Worm (Caenorhabditis elegans) whole organism, L2 larva: ENCODE measurements around the gene F46F5.15.

ENCODE experiments used
- C34F6.9 ChIP-seq: fragments of 150-350 bp; optimal IDR thresholded peaks from 2 replicates; lab custom pipeline; 2014; ENCODE audit warnings: missing biosample characterization, missing genetic modification characterization
- F13H6.1 ChIP-seq: sonication (generic microtip); optimal IDR thresholded peaks from 2 replicates; lab custom pipeline; 2016; ENCODE audit warnings: missing genetic modification characterization, missing compliant biosample characterization
- R02D3.7 ChIP-seq: fragments of 150-350 bp; optimal IDR thresholded peaks from 2 replicates; lab custom pipeline; 2014; ENCODE audit warnings: missing biosample characterization, missing genetic modification characterization
- Y55F3AM.14 ChIP-seq: fragments of 200-800 bp; sonication (Bioruptor generic); optimal IDR thresholded peaks from 2 replicates; lab custom pipeline; 2018; ENCODE audit warnings: mild to moderate bottlenecking, missing genetic modification characterization, missing compliant biosample characterization
- ZK546.5 ChIP-seq: sonication (generic microtip); optimal IDR thresholded peaks from 2 replicates; lab custom pipeline; 2017; ENCODE audit warnings: missing biosample characterization, missing genetic modification characterization
- alr-1 ChIP-seq: fragments of 150-350 bp; optimal IDR thresholded peaks from 2 replicates; lab custom pipeline; 2014; ENCODE audit warnings: missing biosample characterization, missing genetic modification characterization
- blmp-1 ChIP-seq: sonication (generic microtip); optimal IDR thresholded peaks from 2 replicates; lab custom pipeline; 2017; ENCODE audit warnings: missing genetic modification characterization, mild to moderate bottlenecking, missing compliant biosample characterization, antibody characterized with exemption, moderate library complexity; ENCODE audit not compliant: insufficient read depth
- ceh-82 ChIP-seq: fragments of 150-350 bp; optimal IDR thresholded peaks from 2 replicates; lab custom pipeline; 2014; ENCODE audit warnings: missing biosample characterization, missing genetic modification characterization
- crh-2 ChIP-seq: sonication (generic microtip); optimal IDR thresholded peaks from 2 replicates; lab custom pipeline; 2017; ENCODE audit warnings: missing biosample characterization, missing genetic modification characterization
- dmd-4 ChIP-seq: sonication (generic microtip); optimal IDR thresholded peaks from 2 replicates; lab custom pipeline; 2017; ENCODE audit warnings: missing biosample characterization, missing genetic modification characterization
- egl-27 ChIP-seq: sonication (generic microtip); optimal IDR thresholded peaks from 3 replicates; lab custom pipeline; 2017; ENCODE audit warnings: missing biosample characterization, missing genetic modification reagents, missing genetic modification characterization
- elt-1 ChIP-seq: fragments of 150-350 bp; optimal IDR thresholded peaks from 2 replicates; lab custom pipeline; 2014; ENCODE audit warnings: missing biosample characterization, missing genetic modification characterization
- elt-3 ChIP-seq: sonication (generic microtip); optimal IDR thresholded peaks from 2 replicates; lab custom pipeline; 2017; ENCODE audit warnings: missing biosample characterization, missing genetic modification characterization
- fos-1 ChIP-seq: fragments of 150-350 bp; optimal IDR thresholded peaks from 2 replicates; lab custom pipeline; 2014; ENCODE audit warnings: missing biosample characterization, missing genetic modification characterization
- gmeb-1 ChIP-seq: fragments of 150-350 bp; optimal IDR thresholded peaks from 2 replicates; lab custom pipeline; 2014; ENCODE audit warnings: missing biosample characterization, missing genetic modification characterization
- lin-13 ChIP-seq: fragments of 150-350 bp; optimal IDR thresholded peaks from 2 replicates; lab custom pipeline; 2014; ENCODE audit warnings: missing biosample characterization, missing genetic modification reagents, missing genetic modification characterization
- lin-39 ChIP-seq: fragments of 150-350 bp; optimal IDR thresholded peaks from 2 replicates; lab custom pipeline; 2014; ENCODE audit warnings: missing biosample characterization, missing genetic modification reagents, missing genetic modification characterization
- lsy-2 ChIP-seq, 2 experiments: fragments of 150-350 bp in 1 of 2; sonication (generic microtip) in 1 of 2; optimal IDR thresholded peaks; 2 replicates each; lab custom pipeline; 2014 to 2017; ENCODE audit warnings: missing biosample characterization in 2 of 2, missing genetic modification characterization in 2 of 2
- mab-5 ChIP-seq: fragments of 150-350 bp; optimal IDR thresholded peaks from 2 replicates; lab custom pipeline; 2014; ENCODE audit warnings: missing biosample characterization, missing genetic modification characterization
- mbf-1 ChIP-seq: sonication (generic microtip); optimal IDR thresholded peaks from 2 replicates; lab custom pipeline; 2017; ENCODE audit warnings: missing biosample characterization, missing genetic modification characterization
- nhr-10 ChIP-seq: sonication (generic microtip); optimal IDR thresholded peaks from 2 replicates; lab custom pipeline; 2017; ENCODE audit warnings: missing biosample characterization, missing genetic modification characterization
- nhr-12 ChIP-seq: fragments of 150-350 bp; optimal IDR thresholded peaks from 2 replicates; lab custom pipeline; 2014; ENCODE audit warnings: missing biosample characterization, missing genetic modification characterization
- nhr-129 ChIP-seq: fragments of 150-350 bp; optimal IDR thresholded peaks from 2 replicates; lab custom pipeline; 2014; ENCODE audit warnings: missing biosample characterization, missing genetic modification characterization
- nhr-237 ChIP-seq: fragments of 150-350 bp; optimal IDR thresholded peaks from 2 replicates; lab custom pipeline; 2014; ENCODE audit warnings: missing biosample characterization, missing genetic modification characterization
- nhr-25 ChIP-seq: fragments of 150-350 bp; sonication (generic microtip); optimal IDR thresholded peaks from 3 replicates; lab custom pipeline; 2014; ENCODE audit warnings: missing biosample characterization, missing genetic modification characterization
- nhr-6 ChIP-seq: fragments of 150-350 bp; optimal IDR thresholded peaks from 2 replicates; lab custom pipeline; 2014; ENCODE audit warnings: missing biosample characterization, missing genetic modification characterization
- nhr-77 ChIP-seq: fragments of 150-350 bp; optimal IDR thresholded peaks from 2 replicates; lab custom pipeline; 2014; ENCODE audit warnings: missing biosample characterization, missing genetic modification characterization
- sma-3 ChIP-seq: sonication (generic microtip); optimal IDR thresholded peaks from 2 replicates; lab custom pipeline; 2016; ENCODE audit warnings: missing genetic modification reagents, missing genetic modification characterization, missing compliant biosample characterization
- sma-9 ChIP-seq, 2 experiments: fragments of 150-350 bp in 1 of 2; sonication (generic microtip) in 1 of 2; optimal IDR thresholded peaks; 2 replicates each; lab custom pipeline; 2014 to 2016; ENCODE audit warnings: missing genetic modification characterization in 2 of 2, mild to moderate bottlenecking in 1 of 2, missing biosample characterization in 1 of 2, missing compliant biosample characterization in 1 of 2, missing genetic modification reagents in 1 of 2, moderate library complexity in 1 of 2
- unc-39 ChIP-seq: fragments of 150-350 bp; optimal IDR thresholded peaks from 2 replicates; lab custom pipeline; 2014; ENCODE audit warnings: missing biosample characterization, missing genetic modification characterization
- unc-55 ChIP-seq: fragments of 150-350 bp; sonication (generic microtip); optimal IDR thresholded peaks from 3 replicates; lab custom pipeline; 2014; ENCODE audit warnings: missing biosample characterization, missing genetic modification reagents, missing genetic modification characterization
- ztf-11 ChIP-seq: sonication (generic microtip); optimal IDR thresholded peaks from 2 replicates; lab custom pipeline; 2017; ENCODE audit warnings: missing biosample characterization, missing genetic modification characterization
- ztf-4 ChIP-seq: fragments of 150-350 bp; optimal IDR thresholded peaks from 2 replicates; lab custom pipeline; 2014; ENCODE audit warnings: missing biosample characterization, missing genetic modification characterization

Gene F46F5.15

DNA sequence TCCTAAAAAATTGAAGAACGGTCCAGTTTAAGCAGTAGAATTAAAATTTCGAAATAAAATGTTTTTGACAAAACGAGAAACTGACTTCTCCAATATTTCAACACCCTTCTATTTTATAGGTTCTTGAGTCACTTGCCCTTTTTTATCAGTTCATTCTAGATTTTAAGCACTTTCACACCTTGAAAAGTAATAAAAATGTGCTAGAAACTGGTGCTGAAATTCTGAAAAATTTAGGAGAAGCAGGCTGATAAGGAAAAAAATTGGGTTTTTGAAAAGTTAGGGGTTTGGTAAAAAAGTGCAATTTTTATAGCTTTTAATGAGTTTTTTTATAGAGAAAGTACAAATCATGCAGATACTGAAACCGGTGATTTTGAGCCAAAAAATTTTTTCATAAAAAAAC lies 28.0 kb upstream of the F46F5.15 start:
- no peak for TF ChIP-seq nhr-6 (tag; lab: Kevin White, UChicago)
- no peak for TF ChIP-seq nhr-25 (tag; lab: Kevin White, UChicago)
- no peak for TF ChIP-seq nhr-129 (tag; lab: Kevin White, UChicago)
- no peak for TF ChIP-seq ztf-4 (tag; lab: Kevin White, UChicago)
- TF ChIP-seq sma-9 (GFP tag; optimal IDR thresholded peaks at IDR 0.05; lab: Kevin White, UChicago) = no peak
- no peak for TF ChIP-seq sma-9 (tag; optimal IDR thresholded peaks at IDR 0.05; lab: Kevin White, UChicago)
- TF ChIP-seq alr-1 (tag; lab: Kevin White, UChicago) = no peak
- TF ChIP-seq gmeb-1 (tag; lab: Kevin White, UChicago) = no peak
- no peak for TF ChIP-seq nhr-237
- no peak for TF ChIP-seq blmp-1 (tag; lab: Kevin White, UChicago)
- TF ChIP-seq elt-1 (tag; lab: Kevin White, UChicago) = no peak
- TF ChIP-seq ZK546.5 (tag; lab: Kevin White, UChicago) = no peak
- TF ChIP-seq mab-5 (tag; lab: Kevin White, UChicago) = no peak
- no peak for TF ChIP-seq unc-55
- TF ChIP-seq mbf-1 (tag; lab: Kevin White, UChicago) = no peak

DNA sequence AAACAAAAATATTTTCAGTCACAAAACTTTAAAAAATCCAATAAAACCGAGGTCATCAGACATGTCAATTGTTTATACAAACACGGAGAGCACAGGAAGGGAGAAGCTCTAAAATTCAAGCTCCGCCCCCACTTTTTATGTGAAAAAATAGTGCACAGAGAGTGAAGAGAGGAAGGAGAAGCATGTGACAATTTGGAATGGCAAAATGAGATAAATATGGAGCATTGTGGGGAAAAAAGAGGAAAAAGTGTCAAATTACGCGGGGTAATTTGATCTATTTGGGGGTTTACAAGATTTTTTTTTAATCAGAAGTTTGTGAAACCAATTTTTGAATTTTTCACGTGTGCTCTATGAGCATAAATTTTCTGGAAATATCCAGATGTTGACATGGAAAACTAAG lies 25.3 kb upstream of the F46F5.15 start:
- TF ChIP-seq nhr-77 (tag; lab: Kevin White, UChicago) (no peak), F13H6.1 (tag; lab: Kevin White, UChicago) (peak; percentile 63), sma-9 (GFP tag; optimal IDR thresholded peaks at IDR 0.05; lab: Kevin White, UChicago) (peak; percentile 60), sma-9 (tag; optimal IDR thresholded peaks at IDR 0.05; lab: Kevin White, UChicago) (no peak), C34F6.9 (tag; lab: Kevin White, UChicago) (peak; percentile 28), lin-39 (tag; lab: Kevin White, UChicago) (no peak), unc-39 (no peak), gmeb-1 (tag; lab: Kevin White, UChicago) (no peak), crh-2 (tag; lab: Kevin White, UChicago) (peak; percentile 11), nhr-129 (tag; lab: Kevin White, UChicago) (peak; percentile 13), nhr-12 (no peak), fos-1 (no peak), lsy-2 (tag; optimal IDR thresholded peaks at IDR 0.05; lab: Kevin White, UChicago) (peak; percentile 1 to 42), ztf-11 (no peak)

DNA sequence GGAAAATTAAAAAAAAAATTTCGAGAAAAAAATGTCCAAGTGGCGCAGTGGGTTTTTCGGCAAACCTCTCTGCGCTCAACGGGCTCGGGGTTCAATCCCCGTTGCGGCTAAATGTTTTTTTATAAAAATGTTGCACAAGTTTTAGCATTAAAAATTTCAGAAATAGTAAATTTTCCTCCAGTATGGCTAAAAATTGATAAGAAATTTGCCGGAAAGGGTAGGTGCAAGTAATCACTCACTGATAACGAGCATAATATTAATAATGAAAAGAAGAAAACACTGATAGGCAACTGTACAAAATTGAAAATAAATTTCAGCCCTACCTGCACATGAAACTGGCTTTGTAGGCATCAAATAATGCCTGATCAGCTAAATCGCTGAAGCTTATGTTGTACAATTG lies 23.9 kb upstream of the F46F5.15 start:
- TF ChIP-seq ztf-11 (no peak), fos-1 (peak; percentile 67), elt-3 (tag; lab: Kevin White, UChicago) (no peak), Y55F3AM.14 (GFP tag; lab: Kevin White, UChicago) (no peak)

DNA sequence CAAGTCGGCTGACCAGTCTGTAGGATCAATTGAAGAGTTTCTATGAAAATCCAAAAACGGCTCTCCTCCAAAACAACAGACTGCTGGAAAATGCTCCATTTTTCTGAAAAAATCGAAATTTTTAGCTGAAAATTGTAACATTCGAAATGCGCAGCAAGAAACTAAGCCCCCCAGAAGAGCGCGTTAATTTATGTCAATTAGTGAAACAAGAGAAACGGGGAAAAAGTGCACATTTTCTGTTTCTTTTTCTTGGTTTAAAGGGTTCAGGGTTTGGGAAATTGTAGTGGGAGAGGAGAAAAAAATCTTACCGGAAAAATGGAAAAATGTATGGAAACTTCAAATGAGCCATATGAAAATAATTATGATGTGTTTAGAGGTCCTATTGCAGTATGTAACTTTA lies 23.0 kb upstream of the F46F5.15 start, which contains the start of gene C08G5.7:
C08G5.7 (minus strand) TSS at position 101 of the 400 bp plus-strand sequence.
- no peak for TF ChIP-seq nhr-25 (tag; lab: Kevin White, UChicago)
- no peak for TF ChIP-seq crh-2 (tag; lab: Kevin White, UChicago)
- TF ChIP-seq nhr-129 (tag; lab: Kevin White, UChicago) = no peak
- TF ChIP-seq nhr-77 (tag; lab: Kevin White, UChicago) = no peak
- no peak for TF ChIP-seq alr-1 (tag; lab: Kevin White, UChicago)
- no peak for TF ChIP-seq lin-13 (GFP tag; lab: Kevin White, UChicago)
- TF ChIP-seq elt-3 (tag; lab: Kevin White, UChicago) = no peak
- TF ChIP-seq R02D3.7 = no peak
- TF ChIP-seq nhr-10 (tag; lab: Kevin White, UChicago) = no peak
- no peak for TF ChIP-seq ceh-82 (tag; lab: Kevin White, UChicago)
- no peak for TF ChIP-seq ZK546.5 (tag; lab: Kevin White, UChicago)
- TF ChIP-seq gmeb-1 (tag; lab: Kevin White, UChicago) = no peak
- no peak for TF ChIP-seq elt-1 (tag; lab: Kevin White, UChicago)

- TF ChIP-seq sma-9 (GFP tag; optimal IDR thresholded peaks at IDR 0.05; lab: Kevin White, UChicago) = no peak
- no peak for TF ChIP-seq sma-9 (tag; optimal IDR thresholded peaks at IDR 0.05; lab: Kevin White, UChicago)
- TF ChIP-seq crh-2 (tag; lab: Kevin White, UChicago) = no peak
- TF ChIP-seq unc-39 = no peak
- no peak for TF ChIP-seq sma-3 (GFP tag; lab: Kevin White, UChicago)
- TF ChIP-seq blmp-1 (tag; lab: Kevin White, UChicago) = no peak
- TF ChIP-seq dmd-4 (tag; lab: Kevin White, UChicago) = no peak
- TF ChIP-seq egl-27 = no peak
Measured at ce11 chrII:769250-769649, 19.0 kb upstream of the F46F5.15 start.
